Fruit fly (Drosophila melanogaster): Measurements from ENCODE around the gene Hip14.

DNA sequence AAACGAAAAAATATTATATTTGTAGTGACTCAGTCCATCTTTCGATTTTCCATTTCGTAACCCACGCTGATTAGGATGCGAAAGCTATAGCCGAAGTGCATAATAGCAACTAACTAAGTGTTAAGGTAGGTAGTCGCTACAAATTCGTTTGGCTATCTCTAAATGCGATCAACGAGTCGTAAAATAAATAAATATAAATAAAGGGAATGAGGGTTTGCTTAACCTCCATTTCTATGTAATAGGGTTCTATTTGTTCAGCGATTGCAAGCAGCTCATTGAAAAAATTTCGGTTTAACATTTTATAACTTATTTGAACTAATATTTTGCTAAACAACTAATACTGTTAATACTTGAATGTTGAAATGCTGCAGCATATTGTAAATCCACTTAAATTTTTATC, 22.1 kb downstream of the Hip14 start:
- TF ChIP-seq CG8478 (optimal IDR thresholded peaks at IDR 0.05), result no peak
- no peak for TF ChIP-seq CTCF (optimal IDR thresholded peaks at IDR 0.05)

Measured in S2 (cell line).